Fruit fly (Drosophila melanogaster): Measurements from ENCODE around the gene Ts.

The Ts gene

DNA sequence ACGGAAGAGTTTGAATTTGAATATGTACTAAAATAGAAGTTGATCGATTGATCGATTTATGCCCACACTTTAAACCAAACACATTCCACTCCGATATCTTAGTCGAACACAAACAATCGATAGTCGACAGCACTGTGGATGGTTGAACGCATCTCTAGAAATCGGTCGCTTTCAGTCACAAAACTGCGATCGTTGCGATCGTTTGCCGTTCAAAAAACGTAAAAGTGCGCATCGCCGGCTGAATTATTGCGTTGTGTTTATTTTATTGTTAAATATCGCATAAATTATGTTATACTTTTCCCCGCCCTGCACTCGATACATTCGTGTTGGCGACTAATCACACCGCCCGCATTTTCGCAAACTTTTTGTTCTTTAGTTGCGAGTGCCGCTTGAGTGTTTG is 29.7 kb upstream of the Ts start, which contains the start of gene Ccdc85:
Gene Ccdc85, plus strand, starts transcription at position 174 of the 400 bp plus-strand sequence.
- no peak for TF ChIP-seq psq (optimal IDR thresholded peaks at IDR 0.05)
- no peak for TF ChIP-seq EcR (GFP tag; optimal IDR thresholded peaks at IDR 0.05)
- TF ChIP-seq pan (optimal IDR thresholded peaks at IDR 0.05): no peak
- no peak for TF ChIP-seq CG8478 (optimal IDR thresholded peaks at IDR 0.05)
- no peak for TF ChIP-seq Dll (optimal IDR thresholded peaks at IDR 0.05)

DNA sequence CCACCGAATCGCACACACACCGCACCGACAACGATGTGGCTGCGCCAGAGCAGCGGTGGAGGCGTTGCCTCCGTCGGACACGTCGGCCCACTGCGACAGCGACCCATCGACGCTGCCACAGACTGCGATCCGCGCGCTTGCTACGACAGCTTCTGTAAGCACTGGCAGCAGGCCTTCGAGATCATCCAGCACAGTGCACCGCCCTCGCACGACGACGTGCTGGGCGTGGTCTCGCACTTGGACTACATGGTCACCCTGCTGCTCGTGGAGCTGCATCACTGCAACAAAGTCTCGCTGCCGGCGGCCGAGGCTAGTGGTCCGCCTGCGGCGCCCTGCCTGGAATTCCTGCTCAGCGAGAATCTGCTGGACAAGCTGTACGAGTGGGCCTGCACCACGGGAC is 24.3 kb upstream of the Ts start:
- TF ChIP-seq pan (optimal IDR thresholded peaks at IDR 0.05) (no peak), psq (optimal IDR thresholded peaks at IDR 0.05) (no peak), Dll (optimal IDR thresholded peaks at IDR 0.05) (no peak), EcR (GFP tag; optimal IDR thresholded peaks at IDR 0.05) (no peak), usp (GFP tag; optimal IDR thresholded peaks at IDR 0.05) (no peak), CG8478 (optimal IDR thresholded peaks at IDR 0.05) (no peak)

DNA sequence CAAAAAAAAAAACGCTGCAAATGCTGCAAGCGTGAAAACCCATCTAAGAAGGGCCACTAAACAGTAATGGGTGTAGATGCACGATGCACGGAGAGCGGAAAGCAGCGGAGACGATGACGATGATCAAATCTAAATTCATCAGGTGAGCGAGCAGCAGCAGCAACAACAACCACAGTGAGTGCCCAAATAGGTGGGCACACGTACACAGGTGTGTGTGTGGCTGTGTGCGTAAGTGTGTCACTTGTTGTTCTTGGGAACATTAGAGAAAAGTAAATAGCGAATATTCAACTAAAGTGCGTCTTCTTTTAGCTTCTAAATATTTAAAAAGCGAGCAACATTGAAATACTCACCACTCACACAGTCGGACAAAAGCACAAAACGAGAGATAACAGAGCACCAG is 23.8 kb upstream of the Ts start:
- TF ChIP-seq CG8478 (optimal IDR thresholded peaks at IDR 0.05): peak; percentile 11
- no peak for TF ChIP-seq usp (GFP tag; optimal IDR thresholded peaks at IDR 0.05)
- no peak for TF ChIP-seq pan (optimal IDR thresholded peaks at IDR 0.05)
- TF ChIP-seq EcR (GFP tag; optimal IDR thresholded peaks at IDR 0.05): no peak
- no peak for TF ChIP-seq Dll (optimal IDR thresholded peaks at IDR 0.05)
- TF ChIP-seq psq (optimal IDR thresholded peaks at IDR 0.05): no peak

DNA sequence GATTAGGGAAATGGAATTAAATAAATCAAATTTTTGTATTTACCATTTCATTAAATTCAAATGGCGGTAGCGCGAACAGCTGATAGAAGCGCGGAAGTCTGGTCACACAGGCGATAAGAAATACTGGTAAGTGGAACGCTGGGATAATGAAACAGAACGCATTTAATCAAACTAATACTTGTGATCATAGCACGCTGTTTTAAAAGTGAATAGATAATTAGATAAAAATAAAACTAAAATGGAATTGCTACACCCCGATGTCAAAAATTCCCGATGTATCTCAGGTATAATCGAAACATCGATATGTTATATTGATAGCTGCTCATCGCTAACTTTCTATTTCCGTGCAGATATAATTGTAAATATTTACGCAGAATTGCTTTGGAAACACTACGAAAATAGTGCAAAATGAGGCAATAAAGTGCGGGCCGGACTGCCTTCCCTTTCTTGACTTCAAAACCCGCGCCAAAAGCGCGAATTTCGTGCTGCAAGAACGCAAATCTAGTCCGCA is 23.3 kb upstream of the Ts start, which contains the start of the genes okr and CG3558:
Gene okr, minus strand, starts transcription at position 96 of the 511 bp plus-strand sequence.
Gene CG3558, plus strand, starts transcription at position 207 of the 511 bp plus-strand sequence.
- no peak for TF ChIP-seq Dll (optimal IDR thresholded peaks at IDR 0.05)
- TF ChIP-seq pan (optimal IDR thresholded peaks at IDR 0.05): no peak
- no peak for TF ChIP-seq CG8478 (optimal IDR thresholded peaks at IDR 0.05)
- TF ChIP-seq usp (GFP tag; optimal IDR thresholded peaks at IDR 0.05): no peak
- TF ChIP-seq EcR (GFP tag; optimal IDR thresholded peaks at IDR 0.05): no peak
- TF ChIP-seq psq (optimal IDR thresholded peaks at IDR 0.05): no peak

DNA sequence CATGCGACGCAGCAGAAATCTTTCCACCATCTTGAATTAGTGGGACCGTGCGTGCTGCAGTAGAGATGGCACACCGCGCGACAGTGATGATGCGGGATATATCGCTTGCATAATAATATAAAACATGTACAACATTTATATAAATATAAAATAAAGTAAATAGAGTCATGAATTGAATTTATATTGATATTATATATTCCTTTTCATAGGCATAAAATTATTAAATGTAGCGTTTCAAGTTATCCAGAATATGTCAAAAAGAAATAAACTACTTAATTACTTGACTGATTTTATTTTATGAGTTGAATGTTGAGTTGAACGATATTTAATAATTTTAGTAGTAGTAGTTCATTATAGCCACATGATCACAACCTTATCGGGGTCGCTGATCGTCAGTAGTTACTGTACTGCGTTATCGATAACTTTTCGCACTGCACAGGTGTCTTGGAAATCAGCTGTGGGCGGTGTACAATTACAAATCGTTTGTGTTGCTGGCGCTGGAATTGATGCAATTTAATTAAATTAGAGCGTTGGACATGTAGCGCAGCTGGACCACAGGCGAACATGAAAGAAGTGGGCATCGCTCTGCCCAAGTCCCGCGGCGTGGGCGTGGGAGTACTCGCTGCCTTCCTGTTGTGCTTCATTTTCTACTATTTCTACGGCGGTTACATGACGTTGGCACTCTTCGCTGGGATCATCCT is 18.4 kb upstream of the Ts start, which contains the start of the genes Chd1 and Bem46:
Gene Chd1, minus strand, starts transcription at position 43 of the 701 bp plus-strand sequence.
Gene Bem46, plus strand, starts transcription at position 436 of the 701 bp plus-strand sequence.
- TF ChIP-seq EcR (GFP tag; optimal IDR thresholded peaks at IDR 0.05): no peak
- TF ChIP-seq pan (optimal IDR thresholded peaks at IDR 0.05): no peak
- TF ChIP-seq psq (optimal IDR thresholded peaks at IDR 0.05): no peak
- no peak for TF ChIP-seq usp (GFP tag; optimal IDR thresholded peaks at IDR 0.05)
- TF ChIP-seq CG8478 (optimal IDR thresholded peaks at IDR 0.05): no peak
- no peak for TF ChIP-seq Dll (optimal IDR thresholded peaks at IDR 0.05)

DNA sequence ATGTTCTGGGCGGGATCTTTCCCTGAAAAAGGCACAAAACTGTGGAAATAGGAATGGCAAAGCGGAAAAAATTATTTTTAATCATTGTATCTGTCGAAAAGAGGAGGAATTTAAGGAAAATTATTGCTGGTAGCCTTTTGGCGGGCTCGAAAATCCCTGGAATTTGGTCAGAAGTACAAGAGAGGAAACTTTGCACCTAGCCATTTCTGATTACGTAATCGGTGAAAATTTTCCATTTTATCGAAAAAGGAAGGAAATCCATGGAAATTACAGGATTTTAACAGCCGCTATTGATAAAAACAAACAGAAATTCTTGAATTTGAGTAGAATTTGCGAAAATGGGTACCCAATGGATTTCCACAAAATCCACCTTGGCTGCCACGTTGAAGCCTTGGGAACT is 17.3 kb upstream of the Ts start:
- TF ChIP-seq psq (optimal IDR thresholded peaks at IDR 0.05): no peak
- no peak for TF ChIP-seq EcR (GFP tag; optimal IDR thresholded peaks at IDR 0.05)
- no peak for TF ChIP-seq CG8478 (optimal IDR thresholded peaks at IDR 0.05)
- no peak for TF ChIP-seq usp (GFP tag; optimal IDR thresholded peaks at IDR 0.05)
- no peak for TF ChIP-seq Dll (optimal IDR thresholded peaks at IDR 0.05)
- no peak for TF ChIP-seq pan (optimal IDR thresholded peaks at IDR 0.05)

DNA sequence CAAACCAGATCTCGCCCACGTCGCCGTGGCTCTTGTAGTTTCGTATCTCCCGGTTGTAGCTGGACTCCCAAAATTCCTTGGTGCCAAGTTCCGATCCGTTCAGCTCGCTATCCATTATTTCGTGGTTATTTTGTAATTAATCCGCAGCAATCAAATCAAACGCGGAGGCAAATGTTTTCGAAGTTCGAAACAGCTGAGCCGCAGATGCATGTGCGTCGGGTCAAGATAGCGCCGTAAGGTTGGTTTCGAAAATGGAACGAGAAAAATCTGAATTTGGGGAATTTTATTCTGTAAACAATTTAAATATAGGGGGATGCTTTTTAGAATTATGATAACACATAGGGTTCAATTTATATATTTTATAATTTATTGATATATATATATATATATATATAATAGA is 9.7 kb upstream of the Ts start, which contains the start of gene CG9643:
Gene CG9643, minus strand, starts transcription at position 198 of the 400 bp plus-strand sequence.
- TF ChIP-seq usp (GFP tag; optimal IDR thresholded peaks at IDR 0.05): no peak
- no peak for TF ChIP-seq EcR (GFP tag; optimal IDR thresholded peaks at IDR 0.05)

DNA sequence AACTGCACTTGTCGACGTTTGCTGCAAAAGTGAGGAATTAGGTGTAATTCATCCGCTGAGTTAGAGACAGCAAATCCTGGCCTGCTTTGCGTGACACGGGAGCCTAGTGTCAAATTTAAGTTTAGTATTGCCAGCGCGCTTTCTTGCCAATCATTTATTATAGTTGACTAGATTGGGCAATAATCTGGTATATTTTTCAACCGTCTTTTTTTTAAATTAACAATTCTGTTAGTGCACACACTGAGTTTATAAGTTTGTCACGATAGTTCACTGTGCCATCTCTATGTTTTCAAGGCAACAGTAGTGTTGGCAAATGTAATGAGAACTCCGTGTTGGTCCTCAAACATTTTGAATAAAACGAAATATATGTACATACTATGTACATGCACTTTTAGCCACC is 7.4 kb upstream of the Ts start, which contains the start of the genes CG9641 and CG3165:
Gene CG9641, minus strand, starts transcription at position 34 of the 400 bp plus-strand sequence.
Gene CG3165, plus strand, starts transcription at position 294 of the 400 bp plus-strand sequence.
- TF ChIP-seq usp (GFP tag; optimal IDR thresholded peaks at IDR 0.05) (no peak), psq (optimal IDR thresholded peaks at IDR 0.05) (no peak), CG8478 (optimal IDR thresholded peaks at IDR 0.05) (no peak), pan (optimal IDR thresholded peaks at IDR 0.05) (no peak), Dll (optimal IDR thresholded peaks at IDR 0.05) (no peak), EcR (GFP tag; optimal IDR thresholded peaks at IDR 0.05) (no peak)

DNA sequence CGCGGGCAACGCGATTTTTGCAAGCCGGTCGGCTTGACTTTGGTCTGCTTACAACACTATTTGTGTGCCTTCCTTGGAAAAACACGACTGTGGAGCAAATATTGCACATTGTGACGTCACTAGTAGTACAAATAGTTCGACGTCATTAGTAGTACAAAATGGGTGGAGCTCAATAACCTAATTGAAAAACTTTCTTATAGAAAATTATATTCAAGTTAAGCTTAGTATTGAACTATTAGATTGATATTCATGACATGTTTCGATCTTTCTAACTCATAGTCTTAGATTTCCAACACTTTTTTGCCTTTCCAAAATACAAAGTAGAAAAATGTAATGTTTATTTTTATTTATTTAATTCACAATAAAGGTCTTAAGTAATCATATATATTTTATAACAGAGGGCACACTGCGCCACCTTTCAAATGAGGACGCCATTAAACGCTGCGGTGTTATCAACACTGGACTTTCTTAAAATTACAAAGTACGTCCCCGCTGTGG is 3.0 kb upstream of the Ts start, which contains the start of the genes Rrp1 and gammaTub23C:
Gene Rrp1, minus strand, starts transcription at position 70 of the 498 bp plus-strand sequence.
Gene gammaTub23C, plus strand, starts transcription at position 453 of the 498 bp plus-strand sequence.
- TF ChIP-seq pan (optimal IDR thresholded peaks at IDR 0.05): no peak

DNA sequence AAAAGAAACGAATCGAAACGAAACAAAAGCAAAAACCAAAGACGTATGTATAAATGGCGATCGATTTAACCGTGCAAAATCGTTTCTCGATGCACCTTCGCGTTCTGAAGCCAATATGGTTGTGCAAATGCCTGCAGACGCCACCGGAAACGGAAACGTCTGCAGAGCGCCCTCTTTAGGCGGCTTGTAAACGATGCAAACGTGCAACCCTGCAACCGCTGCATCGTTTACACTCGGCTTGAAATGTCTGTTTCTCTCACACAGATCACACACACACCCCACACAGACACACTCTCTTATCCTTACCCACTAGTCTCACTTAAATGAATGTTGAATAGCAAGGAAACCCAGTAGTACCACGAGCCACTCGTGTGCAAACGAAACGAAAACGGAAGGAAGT is 2.5 kb downstream of the Ts start:
- TF ChIP-seq EcR (GFP tag; optimal IDR thresholded peaks at IDR 0.05) (no peak), pan (optimal IDR thresholded peaks at IDR 0.05) (no peak), psq (optimal IDR thresholded peaks at IDR 0.05) (no peak), Dll (optimal IDR thresholded peaks at IDR 0.05) (no peak), CG8478 (optimal IDR thresholded peaks at IDR 0.05) (no peak), usp (GFP tag; optimal IDR thresholded peaks at IDR 0.05) (no peak)

DNA sequence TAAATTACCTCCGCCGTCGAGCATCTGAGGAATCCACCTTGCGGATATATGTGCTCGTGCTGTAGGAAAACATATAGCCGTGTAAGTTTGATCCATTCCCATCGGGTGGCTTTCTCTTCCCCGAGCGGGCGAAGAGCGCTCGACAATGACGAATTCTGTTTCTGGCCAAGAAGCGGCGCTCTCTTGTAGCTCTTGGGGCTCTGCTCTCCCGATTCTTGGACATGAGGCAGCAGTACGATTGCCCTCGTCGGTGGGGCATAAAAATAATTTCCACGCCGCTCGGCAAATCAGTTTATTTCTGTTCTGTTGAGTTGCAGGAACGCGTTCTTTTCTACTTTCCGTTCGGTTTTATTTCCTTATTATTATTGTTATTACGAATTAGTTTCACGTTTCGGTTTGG is 10.6 kb downstream of the Ts start:
- TF ChIP-seq psq (optimal IDR thresholded peaks at IDR 0.05) (no peak), usp (GFP tag; optimal IDR thresholded peaks at IDR 0.05) (no peak), EcR (GFP tag; optimal IDR thresholded peaks at IDR 0.05) (no peak), CG8478 (optimal IDR thresholded peaks at IDR 0.05) (no peak), pan (optimal IDR thresholded peaks at IDR 0.05) (no peak), Dll (optimal IDR thresholded peaks at IDR 0.05) (no peak)

DNA sequence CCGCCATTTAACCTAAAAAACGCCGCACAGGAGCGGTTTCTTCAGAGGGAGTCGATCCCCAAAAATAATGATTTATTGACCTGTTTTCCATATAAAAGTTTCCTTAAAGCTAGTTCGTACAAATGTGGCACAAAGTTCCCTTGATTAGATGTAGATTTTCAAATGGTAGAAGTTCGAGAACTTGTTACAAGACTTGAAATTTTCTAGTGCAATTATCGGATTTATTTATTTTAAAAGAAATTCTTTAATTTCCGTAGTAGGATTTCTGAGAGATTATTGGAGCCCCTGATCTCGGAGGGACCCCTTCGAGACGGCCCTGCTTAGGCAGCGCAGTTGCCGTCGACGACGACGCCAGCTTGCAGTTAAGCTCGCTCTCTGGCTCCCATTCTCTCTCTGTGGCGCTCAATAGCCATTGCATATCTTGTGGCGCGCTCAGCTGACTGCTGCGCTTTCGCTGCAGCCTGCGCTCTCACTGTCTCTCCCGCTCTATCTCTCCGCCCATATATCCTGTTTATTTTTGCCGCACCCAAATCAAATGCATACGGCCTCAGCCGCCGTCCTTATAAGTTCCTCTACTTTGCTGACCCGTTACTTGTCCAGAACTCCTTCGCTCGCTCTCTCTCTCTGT is 11.8 kb downstream of the Ts start:
- TF ChIP-seq EcR (GFP tag; optimal IDR thresholded peaks at IDR 0.05) (no peak), psq (optimal IDR thresholded peaks at IDR 0.05) (no peak), Dll (optimal IDR thresholded peaks at IDR 0.05) (no peak), usp (GFP tag; optimal IDR thresholded peaks at IDR 0.05) (no peak), pan (optimal IDR thresholded peaks at IDR 0.05) (no peak), CG8478 (optimal IDR thresholded peaks at IDR 0.05) (no peak)
